Fruit fly (Drosophila melanogaster) whole organism, adult: ENCODE measurements around the gene Veneno.

Experiments
- CG11617 ChIP-seq: fragments of 200-800 bp; sonication (Bioruptor generic); optimal IDR thresholded peaks from 2 replicates; lab custom pipeline; 2017; ENCODE audit warnings: mild to moderate bottlenecking, missing biosample characterization, missing genetic modification reagents, missing genetic modification characterization
- CG12768 ChIP-seq: fragments of 200-800 bp; sonication (Bioruptor generic); optimal IDR thresholded peaks from 2 replicates; lab custom pipeline; 2017; ENCODE audit warnings: missing biosample characterization, missing genetic modification characterization, mild to moderate bottlenecking, moderate library complexity, missing genetic modification reagents
- CG14711 ChIP-seq: fragments of 200-800 bp; sonication (Bioruptor generic); optimal IDR thresholded peaks from 2 replicates; lab custom pipeline; 2018; ENCODE audit warnings: missing biosample characterization, mild to moderate bottlenecking, missing genetic modification characterization, moderate library complexity
- CG1620 ChIP-seq: fragments of 200-800 bp; sonication (Bioruptor generic); optimal IDR thresholded peaks from 2 replicates; lab custom pipeline; 2016; ENCODE audit warnings: missing biosample characterization, missing genetic modification characterization
- CG33017 ChIP-seq: fragments of 200-800 bp; sonication (Bioruptor generic); optimal IDR thresholded peaks from 2 replicates; lab custom pipeline; 2018; ENCODE audit warnings: missing biosample characterization, mild to moderate bottlenecking, missing genetic modification characterization, moderate library complexity
- CG7045 ChIP-seq: fragments of 200-800 bp; sonication (Bioruptor generic); optimal IDR thresholded peaks from 2 replicates; lab custom pipeline; 2017; ENCODE audit warnings: missing biosample characterization, mild to moderate bottlenecking, missing genetic modification characterization
- CG7101 ChIP-seq: fragments of 200-800 bp; sonication (Bioruptor generic); optimal IDR thresholded peaks from 2 replicates; lab custom pipeline; 2018; ENCODE audit warnings: missing biosample characterization, mild to moderate bottlenecking, missing genetic modification characterization, moderate library complexity
- Crg-1 ChIP-seq: fragments of 200-800 bp; sonication (Bioruptor generic); optimal IDR thresholded peaks from 2 replicates; lab custom pipeline; 2016; ENCODE audit warnings: missing biosample characterization, missing genetic modification characterization
- Hr96 ChIP-seq: fragments of 200-800 bp; sonication (Bioruptor generic); optimal IDR thresholded peaks from 2 replicates; lab custom pipeline; 2016; ENCODE audit warnings: missing biosample characterization, missing genetic modification characterization
- Mnt ChIP-seq: fragments of 200-800 bp; sonication (Bioruptor generic); optimal IDR thresholded peaks from 2 replicates; lab custom pipeline; 2016; ENCODE audit warnings: missing biosample characterization, mild to moderate bottlenecking, missing genetic modification characterization
- bab1 ChIP-seq: fragments of 200-800 bp; sonication (Bioruptor generic); optimal IDR thresholded peaks from 3 replicates; lab custom pipeline; 2019; ENCODE audit warnings: missing biosample characterization, mild to moderate bottlenecking, missing genetic modification characterization, moderate library complexity
- cic ChIP-seq: fragments of 200-800 bp; sonication (Bioruptor generic); optimal IDR thresholded peaks from 2 replicates; lab custom pipeline; 2017; ENCODE audit warnings: missing biosample characterization, mild to moderate bottlenecking, missing genetic modification characterization, moderate library complexity
- cnc ChIP-seq, 2 experiments: fragments of >200 bp; optimal IDR thresholded peaks; 2 replicates each; lab custom pipeline; 2017
- kay ChIP-seq: fragments of 200-800 bp; sonication (Bioruptor generic); peaks from one replicate; lab custom pipeline; 2016; ENCODE audit warnings: missing biosample characterization, missing genetic modification characterization, borderline replicate concordance
- ovo ChIP-seq: fragments of 200-800 bp; sonication (Bioruptor generic); optimal IDR thresholded peaks from 2 replicates; lab custom pipeline; 2016; ENCODE audit warnings: missing biosample characterization, missing genetic modification characterization
- pad ChIP-seq: fragments of 200-800 bp; sonication (Bioruptor generic); optimal IDR thresholded peaks from 3 replicates; lab custom pipeline; 2017; ENCODE audit warnings: missing biosample characterization, missing genetic modification characterization, mild to moderate bottlenecking, moderate library complexity, missing genetic modification reagents
- tj ChIP-seq: fragments of 200-800 bp; sonication (Bioruptor generic); optimal IDR thresholded peaks from 3 replicates; lab custom pipeline; 2017; ENCODE audit warnings: missing biosample characterization, mild to moderate bottlenecking, missing genetic modification characterization, moderate library complexity
- toe ChIP-seq: fragments of 200-800 bp; sonication (Bioruptor generic); optimal IDR thresholded peaks from 2 replicates; lab custom pipeline; 2016; ENCODE audit warnings: missing biosample characterization, missing genetic modification characterization

The Veneno gene

dm6 chr3R:8312037-8312436 is 50.3 kb downstream of the Veneno start, which contains the start of the genes CG11694 and CG11698:
CG11694 (minus strand) TSS chr3R:8312137.
CG11698 (plus strand) TSS chr3R:8312188.
- TF ChIP-seq cnc (optimal IDR thresholded peaks at IDR 0.05; lab: Kevin White, UChicago) (no peak), tj (no peak), cic (GFP tag; lab: Kevin White, UChicago) (no peak), ovo (GFP tag; lab: Kevin White, UChicago) (no peak), CG33017 (tag; lab: Kevin White, UChicago) (no peak), Mnt (GFP tag; lab: Kevin White, UChicago) (no peak), pad (GFP tag; lab: Kevin White, UChicago) (no peak), toe (GFP tag; lab: Kevin White, UChicago) (no peak), CG7101 (tag; lab: Kevin White, UChicago) (no peak), CG14711 (no peak), CG11617 (GFP tag; lab: Kevin White, UChicago) (no peak), kay (GFP tag; lab: Kevin White, UChicago) (no peak), CG7045 (no peak), bab1 (GFP tag; lab: Kevin White, UChicago) (no peak), Hr96 (GFP tag; lab: Kevin White, UChicago) (no peak), Crg-1 (GFP tag; lab: Kevin White, UChicago) (no peak), CG1620 (GFP tag; lab: Kevin White, UChicago) (no peak), CG12768 (GFP tag; lab: Kevin White, UChicago) (no peak)

DNA sequence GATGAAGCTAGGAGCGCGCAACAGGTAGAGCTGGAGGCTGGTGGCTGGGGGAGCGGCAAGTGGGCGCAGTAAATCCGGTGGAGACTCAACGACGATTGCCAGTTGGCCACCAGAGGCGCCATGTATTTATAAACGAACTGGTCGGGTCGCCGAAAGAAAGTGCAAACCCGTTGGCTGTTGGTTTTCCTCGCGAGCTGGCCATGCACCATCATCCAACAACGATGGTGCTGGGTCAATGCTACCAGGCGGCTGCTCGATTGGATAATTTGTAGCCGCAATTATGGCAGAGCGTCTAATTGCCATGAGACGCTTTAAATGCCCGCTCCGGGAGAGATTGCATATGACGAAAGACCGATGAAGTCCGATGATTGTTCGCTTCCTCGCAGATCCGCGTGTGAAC is 51.7 kb downstream of the Veneno start, which contains the start of gene CG11693:
Gene CG11693 (minus strand): TSS at position 101 of the 400 bp plus-strand sequence.
- no peak for TF ChIP-seq pad (GFP tag; lab: Kevin White, UChicago)
- no peak for TF ChIP-seq CG12768 (GFP tag; lab: Kevin White, UChicago)
